Worm (Caenorhabditis elegans): ENCODE results near the gene idpp-6.

Gene idpp-6

DNA sequence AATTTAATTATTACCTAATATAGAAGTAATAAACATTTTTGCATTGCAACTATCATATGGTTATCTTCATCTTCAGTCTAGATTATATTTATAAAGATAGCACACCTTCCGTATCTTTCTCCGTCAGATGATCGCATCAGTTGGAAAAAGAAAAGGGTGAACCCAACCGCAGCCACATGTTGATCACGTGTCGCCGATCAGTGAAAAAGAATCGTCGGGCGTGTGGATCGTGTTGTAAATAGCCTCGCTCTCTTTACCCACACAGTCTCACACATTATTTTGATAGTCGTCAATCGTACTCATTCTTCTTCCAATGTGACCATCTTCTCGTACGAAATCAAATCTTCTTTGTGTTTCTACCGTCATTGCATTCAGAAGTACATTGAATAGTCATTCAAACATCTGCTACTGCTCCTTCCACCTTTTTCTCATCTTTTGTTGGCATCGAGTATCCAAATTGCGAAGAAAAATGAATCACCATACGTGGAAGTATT lies 39.1 kb upstream of the idpp-6 start:
- TF ChIP-seq tbx-37 (GFP tag; conservative IDR thresholded peaks at IDR 0.05) = no peak
- no peak for TF ChIP-seq aly-1 (tag; optimal IDR thresholded peaks at IDR 0.05)
- no peak for TF ChIP-seq hnd-1 (tag; optimal IDR thresholded peaks at IDR 0.05)
- TF ChIP-seq ceh-13 (GFP tag; optimal IDR thresholded peaks at IDR 0.05) = no peak
- TF ChIP-seq tra-4 (tag; optimal IDR thresholded peaks at IDR 0.05) = no peak
- TF ChIP-seq sea-1 (GFP tag; conservative IDR thresholded peaks at IDR 0.05) = no peak
- TF ChIP-seq hmg-4 (GFP tag; optimal IDR thresholded peaks at IDR 0.05) = no peak
- no peak for TF ChIP-seq ama-1 (optimal IDR thresholded peaks at IDR 0.05)
- TF ChIP-seq ceh-36 (tag; optimal IDR thresholded peaks at IDR 0.05) = no peak
- no peak for TF ChIP-seq pes-1 (GFP tag; IDR thresholded peaks at IDR 0.05)
- no peak for TF ChIP-seq ets-7 (tag; optimal IDR thresholded peaks at IDR 0.05)
- TF ChIP-seq B0310.2 (tag; optimal IDR thresholded peaks at IDR 0.05) = no peak
- TF ChIP-seq tbx-11 (GFP tag; IDR thresholded peaks at IDR 0.05) = no peak
- TF ChIP-seq F13C5.2 (tag; optimal IDR thresholded peaks at IDR 0.05) = no peak
- TF ChIP-seq flt-1 (GFP tag; IDR thresholded peaks at IDR 0.05) = no peak
- no peak for TF ChIP-seq scrt-1 (GFP tag; IDR thresholded peaks at IDR 0.05)
- TF ChIP-seq hmbx-1 (tag; optimal IDR thresholded peaks at IDR 0.05) = no peak

DNA sequence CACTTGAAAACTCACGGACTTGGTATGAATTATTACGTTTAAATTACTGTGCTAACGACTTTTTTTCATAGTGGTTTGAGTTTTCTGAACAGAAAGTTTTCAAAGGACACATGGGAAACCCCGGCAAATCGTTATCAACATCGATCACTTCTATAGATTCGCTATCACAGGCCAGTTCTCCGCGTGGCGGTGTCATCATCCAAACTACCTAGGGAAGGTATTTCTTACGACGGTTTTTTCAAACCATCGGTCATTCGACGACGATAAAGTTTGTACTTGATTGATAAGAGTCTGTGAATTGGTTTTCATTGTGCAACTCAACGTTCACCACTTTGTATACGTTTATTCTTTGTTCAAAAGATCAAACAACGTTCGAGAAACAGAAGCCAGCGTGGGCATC lies 38.4 kb upstream of the idpp-6 start:
- TF ChIP-seq ceh-13 (GFP tag; optimal IDR thresholded peaks at IDR 0.05) (no peak), hmbx-1 (tag; optimal IDR thresholded peaks at IDR 0.05) (no peak), B0310.2 (tag; optimal IDR thresholded peaks at IDR 0.05) (no peak), ceh-36 (tag; optimal IDR thresholded peaks at IDR 0.05) (no peak), hnd-1 (tag; optimal IDR thresholded peaks at IDR 0.05) (no peak), flt-1 (GFP tag; IDR thresholded peaks at IDR 0.05) (no peak), aly-1 (tag; optimal IDR thresholded peaks at IDR 0.05) (no peak), F13C5.2 (tag; optimal IDR thresholded peaks at IDR 0.05) (no peak), scrt-1 (GFP tag; IDR thresholded peaks at IDR 0.05) (no peak), sea-1 (GFP tag; conservative IDR thresholded peaks at IDR 0.05) (no peak), ets-7 (tag; optimal IDR thresholded peaks at IDR 0.05) (no peak), ama-1 (optimal IDR thresholded peaks at IDR 0.05) (no peak), tra-4 (tag; optimal IDR thresholded peaks at IDR 0.05) (no peak), hmg-4 (GFP tag; optimal IDR thresholded peaks at IDR 0.05) (no peak), pes-1 (GFP tag; IDR thresholded peaks at IDR 0.05) (no peak), tbx-11 (GFP tag; IDR thresholded peaks at IDR 0.05) (no peak), tbx-37 (GFP tag; conservative IDR thresholded peaks at IDR 0.05) (no peak)

DNA sequence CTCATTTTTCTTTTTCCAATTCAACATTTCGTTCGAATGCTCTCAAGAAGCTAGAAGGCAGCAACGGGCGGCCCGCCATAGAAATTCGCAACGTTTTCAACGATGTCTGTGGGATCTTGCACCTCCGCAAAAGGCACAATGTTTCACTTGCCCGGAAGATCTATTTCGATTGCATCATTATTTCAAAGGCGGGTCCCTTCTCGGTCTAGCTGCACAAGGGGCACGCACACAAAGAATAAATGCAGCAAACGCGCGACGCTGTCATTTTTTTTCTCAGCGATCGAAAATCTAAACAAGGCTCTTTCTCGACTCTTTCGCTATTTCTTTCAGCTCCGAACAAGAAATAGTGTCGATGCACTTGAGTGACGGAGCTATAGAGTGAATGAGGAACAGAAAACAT lies 38.0 kb upstream of the idpp-6 start:
- TF ChIP-seq tbx-37 (GFP tag; conservative IDR thresholded peaks at IDR 0.05) (no peak), pes-1 (GFP tag; IDR thresholded peaks at IDR 0.05) (no peak), hmg-4 (GFP tag; optimal IDR thresholded peaks at IDR 0.05) (no peak), tbx-11 (GFP tag; IDR thresholded peaks at IDR 0.05) (no peak), F13C5.2 (tag; optimal IDR thresholded peaks at IDR 0.05) (no peak), ceh-13 (GFP tag; optimal IDR thresholded peaks at IDR 0.05) (no peak)

DNA sequence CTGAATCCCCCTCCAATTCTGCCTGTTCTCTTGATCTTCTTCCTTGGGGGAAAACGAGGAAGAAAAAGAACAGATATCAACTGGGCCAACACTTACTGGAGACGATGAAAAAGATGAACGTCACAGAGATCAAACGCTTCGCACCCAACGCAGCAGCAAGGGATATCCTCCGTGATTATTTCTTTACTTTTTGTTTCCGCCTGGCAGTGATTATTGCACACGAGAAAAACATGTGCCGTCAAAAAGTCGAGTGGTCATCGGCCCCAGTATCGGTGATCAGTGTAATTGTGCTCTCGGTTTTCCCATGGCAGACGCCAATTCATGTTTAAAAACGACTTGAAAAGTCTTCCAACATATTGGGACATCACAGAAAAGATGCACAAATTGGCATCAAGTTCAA lies 37.4 kb upstream of the idpp-6 start:
- TF ChIP-seq ama-1 (optimal IDR thresholded peaks at IDR 0.05) = no peak
- no peak for TF ChIP-seq hmg-4 (GFP tag; optimal IDR thresholded peaks at IDR 0.05)
- no peak for TF ChIP-seq B0310.2 (tag; optimal IDR thresholded peaks at IDR 0.05)
- TF ChIP-seq pes-1 (GFP tag; IDR thresholded peaks at IDR 0.05) = no peak
- no peak for TF ChIP-seq ets-7 (tag; optimal IDR thresholded peaks at IDR 0.05)
- TF ChIP-seq ceh-36 (tag; optimal IDR thresholded peaks at IDR 0.05) = no peak
- no peak for TF ChIP-seq hmbx-1 (tag; optimal IDR thresholded peaks at IDR 0.05)
- TF ChIP-seq tra-4 (tag; optimal IDR thresholded peaks at IDR 0.05) = no peak
- no peak for TF ChIP-seq ceh-13 (GFP tag; optimal IDR thresholded peaks at IDR 0.05)
- TF ChIP-seq tbx-37 (GFP tag; conservative IDR thresholded peaks at IDR 0.05) = no peak
- TF ChIP-seq hnd-1 (tag; optimal IDR thresholded peaks at IDR 0.05) = no peak
- no peak for TF ChIP-seq aly-1 (tag; optimal IDR thresholded peaks at IDR 0.05)

DNA sequence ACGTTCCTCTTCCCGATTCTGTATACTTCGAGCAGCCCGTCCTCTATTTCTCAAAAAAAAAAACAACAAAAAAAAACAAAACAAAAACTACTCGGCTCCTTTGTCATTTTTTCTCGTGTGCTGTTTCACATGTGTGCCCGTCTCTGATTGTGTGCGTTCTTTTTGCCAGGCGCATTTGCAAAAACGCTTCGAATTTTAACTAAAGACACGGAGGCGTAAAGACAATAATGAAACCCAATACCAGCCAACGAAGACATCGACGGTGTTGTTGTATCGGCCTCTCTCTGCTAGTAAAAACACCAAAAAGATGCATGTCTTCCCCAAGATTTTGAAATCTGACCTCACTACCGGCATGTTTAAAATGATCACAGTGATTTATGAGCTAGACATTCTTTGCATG lies 36.1 kb upstream of the idpp-6 start:
- TF ChIP-seq hnd-1 (tag; optimal IDR thresholded peaks at IDR 0.05) = no peak
- TF ChIP-seq hmbx-1 (tag; optimal IDR thresholded peaks at IDR 0.05) = no peak
- TF ChIP-seq B0310.2 (tag; optimal IDR thresholded peaks at IDR 0.05) = no peak
- no peak for TF ChIP-seq ceh-13 (GFP tag; optimal IDR thresholded peaks at IDR 0.05)
- TF ChIP-seq ets-7 (tag; optimal IDR thresholded peaks at IDR 0.05) = no peak
- TF ChIP-seq tbx-37 (GFP tag; conservative IDR thresholded peaks at IDR 0.05) = no peak
- TF ChIP-seq F13C5.2 (tag; optimal IDR thresholded peaks at IDR 0.05) = no peak
- no peak for TF ChIP-seq aly-1 (tag; optimal IDR thresholded peaks at IDR 0.05)
- TF ChIP-seq sea-1 (GFP tag; conservative IDR thresholded peaks at IDR 0.05) = no peak
- no peak for TF ChIP-seq ama-1 (optimal IDR thresholded peaks at IDR 0.05)
- TF ChIP-seq hmg-4 (GFP tag; optimal IDR thresholded peaks at IDR 0.05) = no peak
- TF ChIP-seq tra-4 (tag; optimal IDR thresholded peaks at IDR 0.05) = no peak
- TF ChIP-seq flt-1 (GFP tag; IDR thresholded peaks at IDR 0.05) = no peak
- TF ChIP-seq tbx-11 (GFP tag; IDR thresholded peaks at IDR 0.05) = no peak
- TF ChIP-seq pes-1 (GFP tag; IDR thresholded peaks at IDR 0.05) = no peak
- TF ChIP-seq ceh-36 (tag; optimal IDR thresholded peaks at IDR 0.05) = no peak

DNA sequence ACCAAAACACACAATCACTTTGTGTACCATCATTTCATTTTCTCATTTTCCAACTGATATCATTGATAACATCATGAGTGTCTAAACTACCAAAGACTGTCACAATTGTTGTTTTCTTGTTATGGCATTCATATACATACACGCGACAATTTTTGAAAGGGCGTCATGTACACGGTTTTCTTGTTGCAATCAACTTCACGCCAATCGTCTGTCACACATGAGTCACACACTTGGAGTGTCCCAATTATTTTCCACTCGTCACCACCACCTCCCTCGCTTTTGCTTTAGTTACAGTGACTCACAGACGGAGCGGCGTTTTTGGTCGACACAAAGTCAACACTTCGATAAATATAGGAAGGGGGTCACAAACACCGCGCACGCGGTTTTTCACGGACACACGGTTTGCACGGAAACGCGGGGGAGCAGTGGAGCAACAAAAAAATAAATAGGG lies 35.0 kb upstream of the idpp-6 start:
- TF ChIP-seq aly-1 (tag; optimal IDR thresholded peaks at IDR 0.05) (no peak), hnd-1 (tag; optimal IDR thresholded peaks at IDR 0.05) (no peak)

DNA sequence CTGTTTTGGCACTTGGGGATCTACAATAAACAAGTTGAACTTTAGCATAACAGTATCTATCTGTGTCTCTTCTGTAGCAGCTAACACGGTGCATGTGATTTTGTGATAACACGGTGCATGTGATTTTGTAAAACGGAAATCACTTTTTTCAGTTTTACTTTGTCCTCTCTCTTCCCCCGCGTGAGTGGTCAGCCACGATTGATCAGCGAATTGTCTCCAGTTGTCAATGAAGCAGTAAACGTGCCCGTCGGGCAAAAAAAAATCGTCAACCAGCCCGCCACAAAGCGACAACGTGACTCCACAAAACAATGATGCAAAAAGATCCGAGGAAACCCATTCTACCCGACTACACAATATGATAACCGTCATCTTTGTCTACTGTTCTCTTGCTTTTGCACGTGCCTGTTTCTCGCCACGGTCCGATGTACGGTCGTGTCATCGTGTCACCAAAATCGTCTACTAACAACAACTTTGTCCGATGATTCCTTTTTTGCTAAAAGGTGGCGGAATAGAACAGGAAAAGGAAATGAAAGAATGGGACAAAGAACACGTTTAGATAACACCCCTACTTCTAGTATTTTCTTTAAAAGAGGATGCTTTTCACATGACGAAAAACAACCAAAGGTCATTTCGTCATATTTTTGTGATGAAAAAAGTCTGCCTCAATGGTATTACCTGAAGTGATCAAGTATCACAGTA lies 33.7 kb upstream of the idpp-6 start:
- TF ChIP-seq tra-4 (tag; optimal IDR thresholded peaks at IDR 0.05) = no peak
- no peak for TF ChIP-seq tbx-37 (GFP tag; conservative IDR thresholded peaks at IDR 0.05)
- TF ChIP-seq ama-1 (optimal IDR thresholded peaks at IDR 0.05) = no peak
- no peak for TF ChIP-seq hmg-4 (GFP tag; optimal IDR thresholded peaks at IDR 0.05)
- TF ChIP-seq flt-1 (GFP tag; IDR thresholded peaks at IDR 0.05) = no peak
- no peak for TF ChIP-seq aly-1 (tag; optimal IDR thresholded peaks at IDR 0.05)

Measured in whole organism, early embryonic.